Worm (Caenorhabditis elegans): ENCODE data around the gene ampd-1.

ampd-1 gene

DNA sequence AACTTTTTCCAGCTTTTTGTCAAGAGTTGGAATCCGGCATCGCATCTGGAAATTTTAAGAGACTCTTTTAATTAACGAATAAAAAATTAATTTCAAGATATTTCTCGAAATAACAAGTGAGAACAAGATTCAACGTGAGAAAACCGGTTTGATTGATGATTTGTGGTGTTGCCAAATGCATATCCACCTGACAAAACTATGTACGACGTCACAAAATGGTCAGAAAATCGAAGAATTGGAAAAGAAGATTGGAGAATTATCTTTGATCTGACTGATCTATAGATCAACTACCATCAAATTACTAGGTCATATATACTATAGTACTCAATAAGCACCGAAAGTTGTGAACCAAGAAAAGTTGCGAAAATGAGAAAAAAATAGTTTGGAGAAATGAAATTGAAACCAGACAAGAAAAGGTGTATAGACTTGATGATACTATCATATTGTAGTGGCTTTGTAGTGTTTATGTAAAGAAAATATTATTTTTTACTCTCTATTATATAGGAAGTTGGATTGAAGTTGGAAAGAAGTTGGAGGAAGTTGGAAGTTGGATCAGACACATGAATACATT is 43.8 kb downstream of the ampd-1 start, which contains the start of gene ptr-6:
Gene ptr-6, minus strand, starts transcription at position 47 of the 571 bp plus-strand sequence.
- TF ChIP-seq egl-5 (tag; optimal IDR thresholded peaks at IDR 0.05) = no peak
- TF ChIP-seq nhr-25 (tag; optimal IDR thresholded peaks at IDR 0.05) = peak; percentile 37
- TF ChIP-seq nhr-23 (tag; optimal IDR thresholded peaks at IDR 0.05) = peak; percentile 28

DNA sequence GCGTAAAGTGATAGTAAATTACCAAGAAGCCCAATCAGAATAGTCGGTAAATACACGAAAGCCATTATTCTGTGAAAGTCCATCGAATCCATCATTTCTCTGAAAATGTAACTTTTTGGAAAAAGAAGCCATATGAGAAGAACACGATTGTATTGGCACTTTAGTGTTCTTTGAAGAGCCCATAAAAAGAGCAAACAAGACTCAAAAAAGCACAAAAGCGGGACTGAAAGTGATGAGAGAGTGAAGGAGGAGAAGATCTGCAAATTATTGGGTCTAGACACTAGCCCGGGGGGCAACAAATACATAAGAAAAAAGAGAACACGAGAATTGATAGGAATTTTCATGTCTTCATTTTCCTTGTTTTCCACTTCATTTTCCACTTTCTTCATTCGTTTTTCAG is 52.3 kb downstream of the ampd-1 start, which contains the start of gene frpr-4:
Gene frpr-4, minus strand, starts transcription at position 101 of the 400 bp plus-strand sequence.
- TF ChIP-seq nhr-12 (tag; optimal IDR thresholded peaks at IDR 0.05) (no peak), ztf-4 (tag; optimal IDR thresholded peaks at IDR 0.05) (no peak), nhr-77 (tag; optimal IDR thresholded peaks at IDR 0.05) (no peak), ztf-11 (tag; optimal IDR thresholded peaks at IDR 0.05) (no peak), hmg-11 (tag; optimal IDR thresholded peaks at IDR 0.05) (no peak), skn-1 (tag; optimal IDR thresholded peaks at IDR 0.05) (no peak), nfya-1 (tag; optimal IDR thresholded peaks at IDR 0.05; ENCODE audit: insufficient read depth) (no peak), nhr-67 (tag; optimal IDR thresholded peaks at IDR 0.05) (no peak), sea-2 (GFP tag; optimal IDR thresholded peaks at IDR 0.05) (no peak), nhr-25 (tag; optimal IDR thresholded peaks at IDR 0.05) (no peak), ama-1 (optimal IDR thresholded peaks at IDR 0.05) (no peak), ZK546.5 (tag; optimal IDR thresholded peaks at IDR 0.05) (no peak), elt-1 (tag; optimal IDR thresholded peaks at IDR 0.05) (no peak), nhr-237 (tag; optimal IDR thresholded peaks at IDR 0.05) (no peak), fkh-10 (GFP tag; optimal IDR thresholded peaks at IDR 0.05) (no peak), nhr-76 (tag; optimal IDR thresholded peaks at IDR 0.05) (no peak), tbx-2 (tag; optimal IDR thresholded peaks at IDR 0.05) (no peak), nhr-23 (tag; optimal IDR thresholded peaks at IDR 0.05) (no peak)
